Worm (Caenorhabditis elegans) whole organism, L4 larva: ENCODE measurements around the gene brc-2.

Experiments
- F37D6.2 ChIP-seq: sonication (generic microtip); optimal IDR thresholded peaks from 2 replicates; lab custom pipeline; 2016; ENCODE audit warnings: mild to moderate bottlenecking, missing genetic modification characterization, missing compliant biosample characterization
- T20F7.1 ChIP-seq: fragments of 200-800 bp; sonication (Bioruptor generic); optimal IDR thresholded peaks from 2 replicates; lab custom pipeline; 2018; ENCODE audit warnings: mild to moderate bottlenecking, missing genetic modification characterization, missing compliant biosample characterization
- Y105C5A.15 ChIP-seq: fragments of 200-800 bp; sonication (Bioruptor generic); IDR thresholded peaks from 2 replicates; pipeline ENCODE4 v1.3.6; 2022; ENCODE audit warnings: missing genetic modification characterization, missing compliant biosample characterization
- Y48G9A.11 ChIP-seq: fragments of 200-800 bp; sonication (Bioruptor generic); IDR thresholded peaks from 2 replicates; pipeline ENCODE4 v1.3.6; 2022; ENCODE audit warnings: missing genetic modification reagents, missing genetic modification characterization, missing compliant biosample characterization
- Y5F2A.4 ChIP-seq: fragments of 200-800 bp; sonication (Bioruptor generic); optimal IDR thresholded peaks from 2 replicates; lab custom pipeline; 2018; ENCODE audit warnings: mild to moderate bottlenecking, missing genetic modification characterization, missing compliant biosample characterization
- Y75B8A.6 ChIP-seq: fragments of 200-800 bp; sonication (Bioruptor generic); IDR thresholded peaks from 2 replicates; pipeline ENCODE4 v1.3.6; 2022; ENCODE audit warnings: missing genetic modification reagents, missing genetic modification characterization, missing compliant biosample characterization
- aha-1 ChIP-seq: fragments of 150-350 bp; peaks from one replicate; lab custom pipeline; 2014; ENCODE audit warnings: missing biosample characterization, missing genetic modification characterization
- ceh-20 ChIP-seq: fragments of 200-800 bp; sonication (Bioruptor generic); IDR thresholded peaks from 2 replicates; pipeline ENCODE4 v1.3.6; 2022; ENCODE audit warnings: missing genetic modification reagents, missing genetic modification characterization, missing compliant biosample characterization
- ceh-32 ChIP-seq: sonication (generic microtip); optimal IDR thresholded peaks from 2 replicates; lab custom pipeline; 2016; ENCODE audit warnings: mild to moderate bottlenecking, missing genetic modification characterization, missing compliant biosample characterization; ENCODE audit not compliant: poor library complexity
- ceh-44 ChIP-seq: fragments of 200-800 bp; sonication (Bioruptor generic); IDR thresholded peaks from 2 replicates; pipeline ENCODE4 v1.3.6; 2022; ENCODE audit warnings: missing genetic modification reagents, missing genetic modification characterization, missing compliant biosample characterization
- ceh-82 ChIP-seq: sonication (generic microtip); optimal IDR thresholded peaks from 2 replicates; lab custom pipeline; 2017; ENCODE audit warnings: missing biosample characterization, missing genetic modification characterization
- cey-2 ChIP-seq: sonication (generic microtip); optimal IDR thresholded peaks from 3 replicates; lab custom pipeline; 2017; ENCODE audit warnings: missing genetic modification characterization, mild to moderate bottlenecking, missing compliant biosample characterization, antibody characterized with exemption, borderline replicate concordance; ENCODE audit not compliant: insufficient read depth
- ctbp-1 ChIP-seq: fragments of 200-800 bp; sonication (Bioruptor generic); IDR thresholded peaks from 2 replicates; pipeline ENCODE4 v1.3.6; 2022; ENCODE audit warnings: missing genetic modification reagents, missing genetic modification characterization, missing compliant biosample characterization
- daf-8 ChIP-seq: fragments of 200-800 bp; sonication (Bioruptor generic); IDR thresholded peaks from 2 replicates; pipeline ENCODE4 v1.3.6; 2022; ENCODE audit warnings: missing genetic modification characterization, missing compliant biosample characterization
- dmd-8 ChIP-seq: fragments of 200-800 bp; sonication (Bioruptor generic); IDR thresholded peaks from 2 replicates; pipeline ENCODE4 v1.3.6; 2022; ENCODE audit warnings: missing genetic modification characterization, missing compliant biosample characterization
- dmd-9 ChIP-seq: fragments of 200-800 bp; sonication (Bioruptor generic); IDR thresholded peaks from 2 replicates; pipeline ENCODE4 v1.3.6; 2022; ENCODE audit warnings: missing genetic modification reagents, missing genetic modification characterization, missing compliant biosample characterization
- duxl-1 ChIP-seq: sonication (generic microtip); optimal IDR thresholded peaks from 2 replicates; lab custom pipeline; 2016; ENCODE audit warnings: mild to moderate bottlenecking, missing genetic modification characterization, moderate library complexity, missing compliant biosample characterization; ENCODE audit not compliant: poor library complexity
- dve-1 ChIP-seq: sonication (generic microtip); optimal IDR thresholded peaks from 2 replicates; lab custom pipeline; 2017; ENCODE audit warnings: antibody characterized with exemption, mild to moderate bottlenecking, missing genetic modification characterization, missing compliant biosample characterization; ENCODE audit not compliant: insufficient read depth
- egl-27 ChIP-seq: sonication (generic microtip); optimal IDR thresholded peaks from 3 replicates; lab custom pipeline; 2017; ENCODE audit warnings: missing biosample characterization, missing genetic modification reagents, missing genetic modification characterization
- fos-1 ChIP-seq: fragments of 150-350 bp; optimal IDR thresholded peaks from 2 replicates; lab custom pipeline; 2014; ENCODE audit warnings: missing biosample characterization, missing genetic modification characterization
- gei-8 ChIP-seq: fragments of 200-800 bp; sonication (Bioruptor generic); optimal IDR thresholded peaks from 2 replicates; lab custom pipeline; 2018; ENCODE audit warnings: mild to moderate bottlenecking, missing genetic modification characterization, missing compliant biosample characterization
- hif-1 ChIP-seq, 2 experiments: sonication (generic microtip); optimal IDR thresholded peaks; 2 replicates each; lab custom pipeline; 2016 to 2017; ENCODE audit warnings: missing compliant biosample characterization in 2 of 2, missing genetic modification characterization in 2 of 2, missing genetic modification reagents in 2 of 2, missing genotype in 2 of 2, mild to moderate bottlenecking in 1 of 2
- hlh-11 ChIP-seq: fragments of 200-800 bp; sonication (Bioruptor generic); optimal IDR thresholded peaks from 2 replicates; lab custom pipeline; 2018; ENCODE audit warnings: mild to moderate bottlenecking, missing genetic modification characterization, missing compliant biosample characterization
- hmg-1.1 ChIP-seq: fragments of 200-800 bp; sonication (Bioruptor generic); IDR thresholded peaks from 2 replicates; pipeline ENCODE4 v1.3.6; 2022; ENCODE audit warnings: missing genetic modification reagents, missing genetic modification characterization, missing compliant biosample characterization
- lin-1 ChIP-seq: fragments of 200-800 bp; sonication (Bioruptor generic); IDR thresholded peaks from 2 replicates; pipeline ENCODE4 v1.3.6; 2022; ENCODE audit warnings: missing genetic modification reagents, missing genetic modification characterization, missing compliant biosample characterization
- lsy-2 ChIP-seq, 2 experiments: fragments of 150-350 bp in 1 of 2; sonication (generic microtip) in 1 of 2; optimal IDR thresholded peaks; 2 replicates each; lab custom pipeline; 2014 to 2017; ENCODE audit warnings: missing biosample characterization in 2 of 2, missing genetic modification characterization in 2 of 2
- madf-5 ChIP-seq, 2 experiments: fragments of 200-800 bp; sonication (Bioruptor generic); IDR thresholded peaks; 2 replicates each; pipeline ENCODE4 v1.3.6; 2022; ENCODE audit warnings: missing compliant biosample characterization in 2 of 2, missing genetic modification characterization in 2 of 2
- mdt-29 ChIP-seq: fragments of 200-800 bp; sonication (Bioruptor generic); IDR thresholded peaks from 2 replicates; pipeline ENCODE4 v1.3.6; 2022; ENCODE audit warnings: missing genetic modification reagents, missing genetic modification characterization, missing compliant biosample characterization
- mxl-2 ChIP-seq: fragments of 200-800 bp; sonication (Bioruptor generic); conservative IDR thresholded peaks from 2 replicates; pipeline ENCODE4 v1.3.6; 2022; ENCODE audit warnings: missing genetic modification reagents, missing genetic modification characterization, missing compliant biosample characterization
- mxl-3 ChIP-seq: fragments of 200-800 bp; sonication (Bioruptor generic); optimal IDR thresholded peaks from 2 replicates; lab custom pipeline; 2018; ENCODE audit warnings: mild to moderate bottlenecking, missing genetic modification characterization, missing compliant biosample characterization
- nhr-10 ChIP-seq: fragments of 150-350 bp; optimal IDR thresholded peaks from 2 replicates; lab custom pipeline; 2014; ENCODE audit warnings: missing biosample characterization, missing genetic modification characterization
- nhr-28 ChIP-seq: fragments of 150-350 bp; optimal IDR thresholded peaks from 2 replicates; lab custom pipeline; 2014; ENCODE audit warnings: missing biosample characterization, missing genetic modification characterization
- nhr-6 ChIP-seq: fragments of 150-350 bp; optimal IDR thresholded peaks from 2 replicates; lab custom pipeline; 2014; ENCODE audit warnings: missing biosample characterization, missing genetic modification characterization
- nhr-77 ChIP-seq: fragments of 150-350 bp; optimal IDR thresholded peaks from 2 replicates; lab custom pipeline; 2014; ENCODE audit warnings: missing biosample characterization, missing genetic modification characterization
- php-3 ChIP-seq: fragments of 200-800 bp; sonication (Bioruptor generic); IDR thresholded peaks from 2 replicates; pipeline ENCODE4 v1.3.6; 2022; ENCODE audit warnings: missing genetic modification reagents, missing genetic modification characterization, missing compliant biosample characterization
- sdz-12 ChIP-seq: fragments of 200-800 bp; sonication (Bioruptor generic); optimal IDR thresholded peaks from 2 replicates; lab custom pipeline; 2018; ENCODE audit warnings: mild to moderate bottlenecking, missing genetic modification characterization, missing compliant biosample characterization
- snpc-4 ChIP-seq: fragments of 150-350 bp; optimal IDR thresholded peaks from 2 replicates; lab custom pipeline; 2014; ENCODE audit warnings: missing biosample characterization, missing genetic modification characterization
- tag-97 ChIP-seq: fragments of 200-800 bp; sonication (Bioruptor generic); IDR thresholded peaks from 2 replicates; pipeline ENCODE4 v1.3.6; 2022; ENCODE audit warnings: missing genetic modification characterization, missing compliant biosample characterization
- unc-39 ChIP-seq: sonication (generic microtip); optimal IDR thresholded peaks from 2 replicates; lab custom pipeline; 2017; ENCODE audit warnings: missing biosample characterization, missing genetic modification characterization
- unc-62 ChIP-seq, 3 experiments: fragments of 150-350 bp in 1 of 3; sonication (generic microtip); optimal IDR thresholded peaks in 2 of 3; peaks in 1 of 3; 1 replicate in 1 of 3; 2 replicates in 2 of 3; lab custom pipeline; 2014 to 2017; ENCODE audit warnings: missing biosample characterization in 3 of 3, missing genetic modification characterization in 3 of 3, missing genetic modification reagents in 3 of 3, missing genotype in 1 of 3
- vab-7 ChIP-seq: fragments of 200-800 bp; sonication (Bioruptor generic); IDR thresholded peaks from 2 replicates; pipeline ENCODE4 v1.3.6; 2022; ENCODE audit warnings: missing genetic modification reagents, missing genetic modification characterization, missing compliant biosample characterization
- zag-1 ChIP-seq: fragments of 150-350 bp; optimal IDR thresholded peaks from 2 replicates; lab custom pipeline; 2014; ENCODE audit warnings: missing biosample characterization, missing genetic modification characterization
- zfp-2 ChIP-seq: sonication (generic microtip); optimal IDR thresholded peaks from 2 replicates; lab custom pipeline; 2016; ENCODE audit warnings: mild to moderate bottlenecking, missing genetic modification characterization, missing compliant biosample characterization
- zfp-3 ChIP-seq: fragments of 200-800 bp; sonication (Bioruptor generic); conservative IDR thresholded peaks from 2 replicates; pipeline ENCODE4 v1.3.6; 2022; ENCODE audit warnings: missing genetic modification reagents, missing genetic modification characterization, missing compliant biosample characterization
- zip-2 ChIP-seq: fragments of 150-350 bp; optimal IDR thresholded peaks from 2 replicates; lab custom pipeline; 2014; ENCODE audit warnings: missing biosample characterization, missing genetic modification characterization
- ztf-11 ChIP-seq: fragments of 150-350 bp; optimal IDR thresholded peaks from 2 replicates; lab custom pipeline; 2014; ENCODE audit warnings: missing biosample characterization, missing genetic modification characterization
- ztf-7 ChIP-seq: fragments of 150-350 bp; optimal IDR thresholded peaks from 2 replicates; lab custom pipeline; 2014; ENCODE audit warnings: missing biosample characterization, missing genetic modification characterization

The brc-2 gene

DNA sequence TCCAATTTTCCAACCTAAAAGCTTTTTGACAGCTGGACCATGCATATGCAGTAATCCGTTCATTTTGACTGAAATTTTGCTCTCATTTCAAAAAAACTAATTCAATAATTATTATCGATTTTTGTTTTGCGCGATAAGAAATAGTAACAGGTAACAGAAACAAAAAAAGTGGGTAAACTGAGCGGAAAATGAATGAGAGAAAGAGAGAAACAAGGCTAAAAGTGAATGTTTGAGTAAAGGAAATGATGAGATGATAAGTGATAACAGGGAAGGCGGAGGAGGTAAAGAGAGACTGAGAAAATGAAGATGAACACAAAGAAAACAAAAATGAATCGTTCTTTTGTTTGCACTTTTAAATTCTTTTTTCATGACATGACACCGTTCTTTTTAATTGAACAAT is 39.0 kb downstream of the brc-2 start, which contains the start of gene sma-3 (continued):
- no peak for TF ChIP-seq nhr-10 (tag; lab: Kevin White, UChicago)

ce11 chrIII:6859482-6859881 is 43.4 kb downstream of the brc-2 start, which contains the start of gene clec-158:
TSS of gene clec-158 (minus strand) at chrIII:6859582.
- TF ChIP-seq sdz-12 (GFP tag; lab: Kevin White, UChicago) (no peak), ceh-32 (no peak), Y105C5A.15 (GFP tag; lab: Robert Waterston, UW) (no peak), duxl-1 (tag; lab: Kevin White, UChicago) (no peak), zfp-3 (GFP tag; lab: Robert Waterston, UW) (no peak), ceh-82 (tag; lab: Kevin White, UChicago) (no peak), nhr-28 (tag; lab: Kevin White, UChicago) (no peak), ceh-20 (GFP tag; lab: Robert Waterston, UW) (no peak), madf-5 (GFP tag; IDR thresholded peaks at IDR 0.05; lab: Robert Waterston, UW) (no peak), php-3 (GFP tag; lab: Robert Waterston, UW) (no peak), cey-2 (tag; lab: Kevin White, UChicago) (no peak), ctbp-1 (no peak), ztf-7 (tag; lab: Kevin White, UChicago) (no peak), gei-8 (GFP tag; lab: Kevin White, UChicago) (no peak), tag-97 (no peak)

DNA sequence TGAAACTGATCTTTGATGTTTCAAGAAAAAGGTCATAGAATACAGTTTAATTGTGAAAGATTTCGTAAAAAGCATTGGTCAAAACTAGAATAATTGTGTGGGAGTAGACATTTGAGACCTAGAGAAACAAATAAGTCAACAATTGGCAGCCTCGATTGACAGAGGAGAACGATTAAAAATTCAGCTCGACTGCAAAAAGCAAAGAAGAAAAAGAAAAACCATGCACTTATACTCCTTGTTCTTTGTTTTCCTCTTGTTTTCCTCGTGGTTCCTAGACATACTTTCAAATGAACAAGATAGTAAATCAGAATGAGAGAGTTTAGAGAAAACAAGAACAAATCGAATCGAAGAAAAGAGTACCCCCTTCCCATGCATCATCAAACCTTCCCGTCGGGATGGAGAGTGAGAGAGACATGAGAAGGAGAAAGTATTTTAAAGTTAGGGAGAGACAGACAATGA is 45.5 kb downstream of the brc-2 start:
- TF ChIP-seq aha-1 (tag; lab: Kevin White, UChicago) = peak; percentile 74
- no peak for TF ChIP-seq daf-8
- no peak for TF ChIP-seq F37D6.2 (tag; lab: Kevin White, UChicago)
- no peak for TF ChIP-seq nhr-6 (tag; lab: Kevin White, UChicago)
- TF ChIP-seq nhr-77 (tag; lab: Kevin White, UChicago) = peak; percentile 71
- TF ChIP-seq mxl-3 (GFP tag; lab: Kevin White, UChicago) = peak; percentile 10
- TF ChIP-seq sdz-12 (GFP tag; lab: Kevin White, UChicago) = no peak
- TF ChIP-seq snpc-4 (tag; lab: Kevin White, UChicago) = no peak
- no peak for TF ChIP-seq mxl-2 (GFP tag; lab: Robert Waterston, UW)
- no peak for TF ChIP-seq madf-5 (GFP tag; IDR thresholded peaks at IDR 0.05; lab: Robert Waterston, UW)
- peak in 1 of 2 experiments; percentile 89 for TF ChIP-seq unc-62 (GFP tag; optimal IDR thresholded peaks at IDR 0.05 in 1 of 2; lab: Kevin White, UChicago)
- TF ChIP-seq unc-62 (tag; optimal IDR thresholded peaks at IDR 0.05; lab: Kevin White, UChicago) = no peak
- no peak for TF ChIP-seq zfp-2
- no peak for TF ChIP-seq gei-8 (GFP tag; lab: Kevin White, UChicago)
- no peak for TF ChIP-seq hmg-1.1 (GFP tag; lab: Robert Waterston, UW)
- TF ChIP-seq dmd-9 (GFP tag; lab: Robert Waterston, UW) = no peak
- peak; percentile 82 for TF ChIP-seq zip-2 (tag; lab: Kevin White, UChicago)
- peak; percentile 52 for TF ChIP-seq T20F7.1 (GFP tag; lab: Kevin White, UChicago)
- no peak for TF ChIP-seq mdt-29
- TF ChIP-seq lin-1 (GFP tag; lab: Robert Waterston, UW) = peak; percentile 64; the same call in 1 of the 2 replicates
- TF ChIP-seq hlh-11 = peak; percentile 82
- no peak for TF ChIP-seq Y5F2A.4 (GFP tag; lab: Kevin White, UChicago)
- TF ChIP-seq nhr-28 (tag; lab: Kevin White, UChicago) = peak; percentile 71
- TF ChIP-seq ztf-7 (tag; lab: Kevin White, UChicago) = no peak
- TF ChIP-seq egl-27 (tag; lab: Kevin White, UChicago) = no peak
- TF ChIP-seq Y48G9A.11 (GFP tag; lab: Robert Waterston, UW) = no peak
- TF ChIP-seq zag-1 (tag; lab: Kevin White, UChicago) = no peak
- peak; percentile 5 to 30 for TF ChIP-seq lsy-2 (tag; optimal IDR thresholded peaks at IDR 0.05; lab: Kevin White, UChicago)
- TF ChIP-seq fos-1 (tag; lab: Kevin White, UChicago) = no peak
- TF ChIP-seq ztf-11 (tag; lab: Kevin White, UChicago) = no peak
- no peak for TF ChIP-seq ceh-44 (GFP tag; lab: Robert Waterston, UW)
- peak; percentile 77 for TF ChIP-seq dve-1 (tag; lab: Kevin White, UChicago)
- no peak for TF ChIP-seq Y75B8A.6 (GFP tag; lab: Robert Waterston, UW)
- no peak for TF ChIP-seq vab-7 (GFP tag; lab: Robert Waterston, UW)
- peak in 1 of 2 experiments; percentile 7 for TF ChIP-seq hif-1 (tag; optimal IDR thresholded peaks at IDR 0.05; lab: Kevin White, UChicago)
- TF ChIP-seq unc-39 (tag; lab: Kevin White, UChicago) = no peak
- no peak for TF ChIP-seq ceh-82 (tag; lab: Kevin White, UChicago)
- no peak for TF ChIP-seq dmd-8
